Fruit fly (Drosophila melanogaster) whole organism, embryonic: ENCODE measurements around the gene hbt.

Experiments
- Antp ChIP-seq: fragments of 200-800 bp; sonication (Bioruptor generic); optimal IDR thresholded peaks from 3 replicates; lab custom pipeline; 2016; ENCODE audit warnings: missing biosample characterization, missing genetic modification characterization
- Atf-2 ChIP-seq: fragments of 200-800 bp; sonication (Bioruptor generic); optimal IDR thresholded peaks from 2 replicates; lab custom pipeline; 2016; ENCODE audit warnings: missing biosample characterization, missing genetic modification characterization
- Bteb2 ChIP-seq: fragments of 200-800 bp; sonication (Bioruptor generic); optimal IDR thresholded peaks from 2 replicates; lab custom pipeline; 2016; ENCODE audit warnings: missing biosample characterization, missing genetic modification characterization
- CG10431 ChIP-seq: fragments of 200-800 bp; sonication (Bioruptor generic); optimal IDR thresholded peaks from 3 replicates; lab custom pipeline; 2018; ENCODE audit warnings: missing biosample characterization, mild to moderate bottlenecking, missing genetic modification characterization
- CG10654 ChIP-seq: fragments of 200-800 bp; sonication (Bioruptor generic); optimal IDR thresholded peaks from 2 replicates; lab custom pipeline; 2016; ENCODE audit warnings: missing biosample characterization, missing genetic modification characterization
- CG11247 ChIP-seq: fragments of 200-800 bp; sonication (Bioruptor generic); IDR thresholded peaks from 2 replicates; pipeline ENCODE4 v1.3.6; 2022; ENCODE audit warnings: missing biosample characterization, missing genetic modification characterization
- CG13894 ChIP-seq: fragments of 200-800 bp; sonication (Bioruptor generic); optimal IDR thresholded peaks from 3 replicates; lab custom pipeline; 2018; ENCODE audit warnings: missing biosample characterization, mild to moderate bottlenecking, missing genetic modification characterization, moderate library complexity
- CG14710 ChIP-seq: fragments of 200-800 bp; sonication (Bioruptor generic); optimal IDR thresholded peaks from 3 replicates; lab custom pipeline; 2019; ENCODE audit warnings: missing biosample characterization, mild to moderate bottlenecking, missing genetic modification characterization, moderate library complexity
- CG15479 ChIP-seq: fragments of 200-800 bp; sonication (Bioruptor generic); optimal IDR thresholded peaks from 3 replicates; lab custom pipeline; 2019; ENCODE audit warnings: missing biosample characterization, mild to moderate bottlenecking, missing genetic modification characterization, moderate library complexity
- CG15601 ChIP-seq: fragments of 200-800 bp; sonication (Bioruptor generic); optimal IDR thresholded peaks from 3 replicates; lab custom pipeline; 2019; ENCODE audit warnings: missing biosample characterization, mild to moderate bottlenecking, missing genetic modification characterization, moderate library complexity
- CG17186 ChIP-seq: fragments of 200-800 bp; sonication (Bioruptor generic); optimal IDR thresholded peaks from 3 replicates; lab custom pipeline; 2017; ENCODE audit warnings: missing biosample characterization, missing genetic modification reagents, missing genetic modification characterization
- CG2202 ChIP-seq: fragments of 200-800 bp; sonication (Bioruptor generic); optimal IDR thresholded peaks from 2 replicates; lab custom pipeline; 2018; ENCODE audit warnings: missing biosample characterization, mild to moderate bottlenecking, missing genetic modification characterization
- CG2712 ChIP-seq: fragments of 200-800 bp; optimal IDR thresholded peaks from 3 replicates; lab custom pipeline; 2019; ENCODE audit warnings: missing biosample characterization, mild to moderate bottlenecking, missing genetic modification characterization, moderate library complexity
- CG33213 ChIP-seq: fragments of 200-800 bp; sonication (Bioruptor generic); optimal IDR thresholded peaks from 3 replicates; lab custom pipeline; 2016; ENCODE audit warnings: missing biosample characterization, missing genetic modification characterization
- CG34224 ChIP-seq: fragments of 200-800 bp; sonication (Bioruptor generic); IDR thresholded peaks from 3 replicates; pipeline ENCODE4 v1.3.6; 2022; ENCODE audit warnings: missing biosample characterization, missing genetic modification characterization; ENCODE audit not compliant: partially characterized antibody
- CG4328 ChIP-seq: fragments of 200-800 bp; sonication (Bioruptor generic); optimal IDR thresholded peaks from 3 replicates; lab custom pipeline; 2017; ENCODE audit warnings: missing biosample characterization, missing genetic modification reagents, missing genetic modification characterization
- CG6854 ChIP-seq: fragments of 200-800 bp; sonication (Bioruptor generic); optimal IDR thresholded peaks from 3 replicates; lab custom pipeline; 2017; ENCODE audit warnings: missing biosample characterization, mild to moderate bottlenecking, missing genetic modification characterization
- CG9437 ChIP-seq: fragments of 200-800 bp; sonication (Bioruptor generic); optimal IDR thresholded peaks from 2 replicates; lab custom pipeline; 2018; ENCODE audit warnings: missing biosample characterization, mild to moderate bottlenecking, missing genetic modification characterization
- Dad ChIP-seq: fragments of 200-800 bp; sonication (Bioruptor generic); optimal IDR thresholded peaks from 3 replicates; lab custom pipeline; 2016; ENCODE audit warnings: missing biosample characterization, missing genetic modification characterization
- Drgx ChIP-seq: fragments of 200-800 bp; sonication (Bioruptor generic); IDR thresholded peaks from 2 replicates; pipeline ENCODE4 v1.3.6; 2022; ENCODE audit warnings: missing biosample characterization, missing genetic modification characterization
- Eip74EF ChIP-seq, 2 experiments: fragments of 200-800 bp in 1 of 2; fragments of >200 bp in 1 of 2; sonication (Bioruptor generic) in 1 of 2; optimal IDR thresholded peaks; 2 replicates each; lab custom pipeline; 2017 to 2019; ENCODE audit warnings: missing biosample characterization in 2 of 2, missing genetic modification characterization in 2 of 2, mild to moderate bottlenecking in 1 of 2, moderate library complexity in 1 of 2
- Ets65A ChIP-seq: fragments of 200-800 bp; sonication (Bioruptor generic); peaks from one replicate; lab custom pipeline; 2016; ENCODE audit warnings: missing biosample characterization, missing genetic modification characterization
- Fer1 ChIP-seq: fragments of 200-800 bp; sonication (Bioruptor generic); optimal IDR thresholded peaks from 2 replicates; lab custom pipeline; 2017; ENCODE audit warnings: missing biosample characterization, mild to moderate bottlenecking, missing genetic modification characterization
- Fer3 ChIP-seq: fragments of 200-800 bp; sonication (Bioruptor generic); optimal IDR thresholded peaks from 2 replicates; lab custom pipeline; 2018; ENCODE audit warnings: missing biosample characterization, mild to moderate bottlenecking, missing genetic modification characterization, moderate library complexity
- HLH54F ChIP-seq: fragments of 200-800 bp; sonication (Bioruptor generic); optimal IDR thresholded peaks from 3 replicates; lab custom pipeline; 2016; ENCODE audit warnings: missing biosample characterization, missing genetic modification characterization
- Kr ChIP-seq: fragments of 200-800 bp; sonication (Bioruptor generic); optimal IDR thresholded peaks from 2 replicates; lab custom pipeline; 2017; ENCODE audit warnings: missing biosample characterization, mild to moderate bottlenecking, missing genetic modification characterization
- MBD-R2 ChIP-seq: fragments of 200-800 bp; sonication (Bioruptor generic); IDR thresholded peaks from 2 replicates; pipeline ENCODE4 v1.3.6; 2022; ENCODE audit warnings: missing biosample characterization, missing genetic modification characterization
- Poxn ChIP-seq: fragments of 200-800 bp; sonication (Bioruptor generic); IDR thresholded peaks from 2 replicates; pipeline ENCODE4 v1.3.6; 2022; ENCODE audit warnings: missing biosample characterization, missing genetic modification characterization
- Six4 ChIP-seq: fragments of 200-800 bp; sonication (Bioruptor generic); optimal IDR thresholded peaks from 2 replicates; lab custom pipeline; 2016; ENCODE audit warnings: missing biosample characterization, missing genetic modification characterization
- Sox100B ChIP-seq: fragments of 200-800 bp; sonication (Bioruptor generic); optimal IDR thresholded peaks from 3 replicates; lab custom pipeline; 2018; ENCODE audit warnings: missing biosample characterization, mild to moderate bottlenecking, missing genetic modification characterization
- Spps ChIP-seq: fragments of 200-800 bp; sonication (Bioruptor generic); optimal IDR thresholded peaks from 2 replicates; lab custom pipeline; 2018; ENCODE audit warnings: missing biosample characterization, mild to moderate bottlenecking, missing genetic modification characterization
- cato ChIP-seq: fragments of 200-800 bp; sonication (Bioruptor generic); optimal IDR thresholded peaks from 2 replicates; lab custom pipeline; 2016; ENCODE audit warnings: missing biosample characterization, missing genetic modification characterization, borderline replicate concordance
- chif ChIP-seq, 2 experiments: fragments of 200-800 bp; sonication (Bioruptor generic); optimal IDR thresholded peaks; 3 replicates each; lab custom pipeline; 2016; ENCODE audit warnings: missing biosample characterization in 2 of 2, missing genetic modification characterization in 2 of 2
- cwo ChIP-seq: fragments of 200-800 bp; sonication (Bioruptor generic); optimal IDR thresholded peaks from 3 replicates; lab custom pipeline; 2017; ENCODE audit warnings: missing biosample characterization, missing genetic modification characterization, mild to moderate bottlenecking, moderate library complexity, missing genetic modification reagents
- dm ChIP-seq: fragments of 200-800 bp; sonication (Bioruptor generic); optimal IDR thresholded peaks from 3 replicates; lab custom pipeline; 2016; ENCODE audit warnings: missing biosample characterization, missing genetic modification characterization
- dmrt99B ChIP-seq: fragments of 200-800 bp; sonication (Bioruptor generic); optimal IDR thresholded peaks from 2 replicates; lab custom pipeline; 2018; ENCODE audit warnings: missing biosample characterization, mild to moderate bottlenecking, missing genetic modification characterization, moderate library complexity
- en ChIP-seq: fragments of 200-800 bp; sonication (Bioruptor generic); optimal IDR thresholded peaks from 2 replicates; lab custom pipeline; 2016; ENCODE audit warnings: missing biosample characterization, missing genetic modification characterization
- gcm2 ChIP-seq: fragments of 200-800 bp; sonication (Bioruptor generic); optimal IDR thresholded peaks from 2 replicates; lab custom pipeline; 2016; ENCODE audit warnings: missing biosample characterization, missing genetic modification characterization
- kah ChIP-seq: fragments of 200-800 bp; sonication (Bioruptor generic); optimal IDR thresholded peaks from 2 replicates; lab custom pipeline; 2018; ENCODE audit warnings: missing biosample characterization, mild to moderate bottlenecking, missing genetic modification characterization
- nerfin-2 ChIP-seq: fragments of 200-800 bp; sonication (Bioruptor generic); IDR thresholded peaks from 2 replicates; pipeline ENCODE4 v1.3.6; 2022; ENCODE audit warnings: missing biosample characterization, missing genetic modification characterization; ENCODE audit not compliant: partially characterized antibody
- pfk ChIP-seq: fragments of 200-800 bp; sonication (Bioruptor generic); optimal IDR thresholded peaks from 2 replicates; lab custom pipeline; 2018; ENCODE audit warnings: missing biosample characterization, mild to moderate bottlenecking, missing genetic modification characterization, moderate library complexity
- phol ChIP-seq: fragments of 200-800 bp; sonication (Bioruptor generic); optimal IDR thresholded peaks from 3 replicates; lab custom pipeline; 2018; ENCODE audit warnings: missing biosample characterization, mild to moderate bottlenecking, missing genetic modification characterization, moderate library complexity
- psq ChIP-seq: fragments of 200-800 bp; sonication (Bioruptor generic); optimal IDR thresholded peaks from 2 replicates; lab custom pipeline; 2017; ENCODE audit warnings: missing biosample characterization, missing genetic modification characterization
- slbo ChIP-seq: fragments of 200-800 bp; sonication (Bioruptor generic); IDR thresholded peaks from 2 replicates; pipeline ENCODE4 v1.3.6; 2022; ENCODE audit warnings: missing biosample characterization, missing genetic modification characterization
- slou ChIP-seq: fragments of 200-800 bp; sonication (Bioruptor generic); optimal IDR thresholded peaks from 3 replicates; lab custom pipeline; 2016; ENCODE audit warnings: missing biosample characterization, missing genetic modification characterization
- so ChIP-seq: fragments of 200-800 bp; sonication (Bioruptor generic); IDR thresholded peaks from 3 replicates; pipeline ENCODE4 v1.3.6; 2022; ENCODE audit warnings: missing biosample characterization, missing genetic modification characterization
- ssp ChIP-seq: fragments of 200-800 bp; sonication (Bioruptor generic); IDR thresholded peaks from 2 replicates; pipeline ENCODE4 v1.3.6; 2022; ENCODE audit warnings: missing biosample characterization, missing genetic modification characterization
- trh ChIP-seq: fragments of 200-800 bp; sonication (Bioruptor generic); optimal IDR thresholded peaks from 2 replicates; lab custom pipeline; 2016; ENCODE audit warnings: missing biosample characterization, missing genetic modification characterization
- wek ChIP-seq: fragments of 200-800 bp; sonication (Bioruptor generic); optimal IDR thresholded peaks from 3 replicates; lab custom pipeline; 2018; ENCODE audit warnings: missing biosample characterization, mild to moderate bottlenecking, missing genetic modification characterization, moderate library complexity

hbt gene

dm6 chr2L:13373435-13374242 is 42.7 kb upstream of the hbt start, which contains the start of the genes Bdp1 and CG6565 (continued):
- no peak for TF ChIP-seq Kr (GFP tag; lab: Kevin White, UChicago)
- peak; percentile 98 for TF ChIP-seq CG33213
- TF ChIP-seq CG2712 (tag; lab: Kevin White, UChicago) = peak; percentile 96
- peak; percentile 93 for TF ChIP-seq CG15601 (tag; lab: Kevin White, UChicago)
- peak; percentile 79 for TF ChIP-seq kah (GFP tag; lab: Kevin White, UChicago)
- TF ChIP-seq phol (tag; lab: Kevin White, UChicago) = peak; percentile 98
- peak; percentile 94 for TF ChIP-seq CG13894 (tag; lab: Kevin White, UChicago)
- peak; percentile 99 for TF ChIP-seq HLH54F (GFP tag; lab: Kevin White, UChicago)
- TF ChIP-seq Fer3 (tag; lab: Kevin White, UChicago) = peak; percentile 94
- peak; percentile 99 for TF ChIP-seq dm (GFP tag; lab: Kevin White, UChicago)
- TF ChIP-seq Six4 (GFP tag; lab: Kevin White, UChicago) = peak; percentile 96
- peak; percentile 98 for TF ChIP-seq Antp (GFP tag; lab: Kevin White, UChicago)
- peak; percentile 90 for TF ChIP-seq CG2202 (tag; lab: Kevin White, UChicago)
- TF ChIP-seq Drgx (GFP tag; lab: Robert Waterston, UW) = peak; percentile 92
- TF ChIP-seq CG11247 (GFP tag; lab: Robert Waterston, UW) = peak; percentile 91
- peak; percentile 87 for TF ChIP-seq MBD-R2 (GFP tag; lab: Robert Waterston, UW)
- peak; percentile 94 for TF ChIP-seq so (GFP tag; lab: Robert Waterston, UW)
- peak; percentile 98 for TF ChIP-seq Dad (GFP tag; lab: Kevin White, UChicago)
- TF ChIP-seq Poxn (GFP tag; lab: Robert Waterston, UW) = peak; percentile 94
- TF ChIP-seq CG9437 = peak; percentile 94
- TF ChIP-seq psq = peak; percentile 93
- peak; percentile 98 for TF ChIP-seq slbo (GFP tag; lab: Robert Waterston, UW)
- peak; percentile 96 for TF ChIP-seq trh (GFP tag; lab: Kevin White, UChicago)
- peak; percentile 99 for TF ChIP-seq Atf-2 (GFP tag; lab: Kevin White, UChicago)
- peak; percentile 82 for TF ChIP-seq CG10431
- peak; percentile 68 for TF ChIP-seq wek
- TF ChIP-seq ssp (GFP tag; lab: Robert Waterston, UW) = peak; percentile 92
- TF ChIP-seq CG6854 (GFP tag; lab: Kevin White, UChicago) = peak; percentile 88
- TF ChIP-seq en = peak; percentile 94
- TF ChIP-seq CG34224 (GFP tag; lab: Robert Waterston, UW) = no peak
- TF ChIP-seq Ets65A (GFP tag; lab: Kevin White, UChicago) = peak; percentile 100
- TF ChIP-seq CG4328 = peak; percentile 96
- peak; percentile 98 for TF ChIP-seq Sox100B (GFP tag; lab: Kevin White, UChicago)
- peak; percentile 97 for TF ChIP-seq gcm2
- peak; percentile 86 for TF ChIP-seq CG17186
- peak in 1 of 2 experiments; percentile 88 for TF ChIP-seq Eip74EF (GFP tag; optimal IDR thresholded peaks at IDR 0.05; lab: Kevin White, UChicago)
- TF ChIP-seq CG15479 (GFP tag; lab: Kevin White, UChicago) = peak; percentile 77
- TF ChIP-seq dmrt99B (tag; lab: Kevin White, UChicago) = peak; percentile 95
- TF ChIP-seq pfk = peak; percentile 44
- TF ChIP-seq CG10654 = peak; percentile 98
- peak; percentile 92 for TF ChIP-seq Spps
- TF ChIP-seq Bteb2 = peak; percentile 98
- peak; percentile 92 for TF ChIP-seq cwo (GFP tag; lab: Kevin White, UChicago)
- peak; percentile 98 for TF ChIP-seq cato (GFP tag; lab: Kevin White, UChicago)
- peak; percentile 98 to 99 for TF ChIP-seq chif (GFP tag; optimal IDR thresholded peaks at IDR 0.05; lab: Kevin White, UChicago)
- TF ChIP-seq Fer1 (GFP tag; lab: Kevin White, UChicago) = peak; percentile 95
- TF ChIP-seq nerfin-2 (GFP tag; lab: Robert Waterston, UW) = no peak
- TF ChIP-seq slou (GFP tag; lab: Kevin White, UChicago) = peak; percentile 98
- TF ChIP-seq CG14710 (tag; lab: Kevin White, UChicago) = peak; percentile 98
